Worm (Caenorhabditis elegans) whole organism, young adult: ENCODE results near the gene R08C7.4.

Experiments used
- ceh-27 ChIP-seq: fragments of 200-800 bp; sonication (Bioruptor generic); optimal IDR thresholded peaks from 2 replicates; lab custom pipeline; 2018; ENCODE audit warnings: mild to moderate bottlenecking, missing genetic modification characterization, moderate library complexity, missing compliant biosample characterization
- fkh-3 ChIP-seq: sonication (generic microtip); optimal IDR thresholded peaks from 2 replicates; lab custom pipeline; 2016; ENCODE audit warnings: mild to moderate bottlenecking, missing genetic modification characterization, missing compliant biosample characterization
- tbp1 ChIP-seq: fragments of 200-800 bp; sonication (Bioruptor generic); optimal IDR thresholded peaks from 2 replicates; lab custom pipeline; 2018; ENCODE audit warnings: mild to moderate bottlenecking, missing genetic modification characterization, missing compliant biosample characterization
- ztf-6 ChIP-seq: fragments of 200-800 bp; sonication (Bioruptor generic); IDR thresholded peaks from 2 replicates; pipeline ENCODE4 v1.3.6; 2022; ENCODE audit warnings: missing genetic modification reagents, missing genetic modification characterization, missing compliant biosample characterization

DNA sequence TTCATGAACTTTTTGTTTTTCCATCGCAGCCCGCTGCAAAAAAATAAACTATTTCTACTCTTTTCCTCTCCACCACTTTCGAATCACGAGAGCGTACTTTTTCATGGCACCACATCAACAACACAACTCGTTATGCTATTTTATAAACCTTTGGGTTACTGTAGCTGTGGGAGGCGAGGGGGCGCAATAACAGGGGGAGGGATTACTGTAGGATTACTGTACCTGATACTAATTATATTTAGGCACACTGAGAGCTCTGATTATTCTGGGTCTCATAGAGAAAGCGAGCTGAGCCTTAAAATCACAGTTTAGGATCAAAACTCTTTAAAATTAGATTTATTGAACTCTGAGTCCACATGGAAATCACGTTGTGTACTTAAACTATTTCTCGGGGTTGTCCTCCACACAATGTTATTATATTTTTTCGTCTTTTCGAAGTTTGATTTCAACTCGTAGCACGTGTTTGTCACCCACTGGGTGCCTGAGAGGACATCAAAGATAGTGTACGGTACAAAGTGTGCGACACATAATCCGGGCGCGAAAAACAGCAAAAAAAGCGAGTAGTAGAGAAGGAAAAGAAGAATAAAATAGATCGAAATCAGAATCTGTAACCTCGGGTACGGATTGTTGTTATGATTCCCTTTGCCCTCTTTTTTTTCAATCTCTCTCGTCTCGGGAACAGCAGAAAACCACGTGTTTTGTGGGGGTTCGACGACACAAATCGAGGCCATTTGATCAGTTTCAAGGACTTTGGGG is 37.8 kb downstream of the R08C7.4 start:
- no peak for TF ChIP-seq fkh-3 (tag; lab: Kevin White, UChicago)
- TF ChIP-seq tbp1 (GFP tag; lab: Kevin White, UChicago) = peak; percentile 11
- peak; percentile 11 for TF ChIP-seq ceh-27 (GFP tag; lab: Kevin White, UChicago)
- no peak for TF ChIP-seq ztf-6
